Worm (Caenorhabditis elegans): ENCODE measurements around the gene fbxb-87.

Gene fbxb-87

ce11 chrIII:10894220-10894619 lies at the start of gene fbxb-87:
Gene fbxb-87, plus strand, starts transcription at chrIII:10894520.
- no peak for TF ChIP-seq madf-6 (GFP tag; IDR thresholded peaks at IDR 0.05)
- TF ChIP-seq attf-5 (GFP tag; optimal IDR thresholded peaks at IDR 0.05), result no peak
- no peak for TF ChIP-seq ceh-100 (GFP tag; IDR thresholded peaks at IDR 0.05)
- TF ChIP-seq sea-2 (GFP tag; IDR thresholded peaks at IDR 0.05), result no peak
- no peak for TF ChIP-seq ama-1 (optimal IDR thresholded peaks at IDR 0.05)
- TF ChIP-seq ama-1 (GFP tag; optimal IDR thresholded peaks at IDR 0.05), result no peak
- no peak for TF ChIP-seq unc-62 (GFP tag; optimal IDR thresholded peaks at IDR 0.05)
- TF ChIP-seq hlh-26 (GFP tag; conservative IDR thresholded peaks at IDR 0.05), result no peak
- TF ChIP-seq K11D2.4 (GFP tag; IDR thresholded peaks at IDR 0.05), result no peak
- no peak for TF ChIP-seq B0035.1 (tag; optimal IDR thresholded peaks at IDR 0.05)
- no peak for TF ChIP-seq mes-4 (tag; optimal IDR thresholded peaks at IDR 0.05)
- no peak for TF ChIP-seq repo-1 (tag; optimal IDR thresholded peaks at IDR 0.05)
- no peak for TF ChIP-seq Y53F4B.3 (GFP tag; IDR thresholded peaks at IDR 0.05)
- TF ChIP-seq T26A5.8 (tag; optimal IDR thresholded peaks at IDR 0.05), result no peak
- no peak for TF ChIP-seq bed-2 (GFP tag; IDR thresholded peaks at IDR 0.05)
- TF ChIP-seq sptf-2 (GFP tag; optimal IDR thresholded peaks at IDR 0.05), result no peak
- no peak for TF ChIP-seq mcd-1 (GFP tag; IDR thresholded peaks at IDR 0.05)
- TF ChIP-seq Y95B8A.8 (GFP tag; IDR thresholded peaks at IDR 0.05), result no peak
- TF ChIP-seq F57C9.4 (tag; optimal IDR thresholded peaks at IDR 0.05), result no peak
- no peak for TF ChIP-seq mel-28 (tag; optimal IDR thresholded peaks at IDR 0.05; ENCODE audit: borderline replicate concordance)
- TF ChIP-seq madf-10 (tag; optimal IDR thresholded peaks at IDR 0.05), result no peak

DNA sequence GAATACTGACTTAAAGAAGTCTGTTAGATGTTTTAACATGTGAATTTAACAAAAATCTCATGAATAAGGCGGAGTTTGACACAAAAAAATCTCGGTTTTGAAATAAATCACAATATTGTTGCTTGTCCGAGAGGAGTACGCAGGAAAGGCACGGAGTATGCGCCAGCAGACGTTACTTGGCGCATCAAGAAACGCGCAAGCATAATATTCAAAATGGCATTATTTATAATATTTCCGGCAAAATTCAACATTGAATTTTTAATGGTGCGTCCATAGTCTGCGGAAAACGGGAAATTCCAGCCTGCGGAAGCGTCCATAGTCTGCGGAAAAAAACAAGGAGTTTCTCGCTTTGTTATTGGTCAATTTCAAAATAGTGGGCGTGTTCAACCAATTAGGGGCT lies 49.4 kb upstream of the fbxb-87 start, which contains the start of gene pde-12:
Gene pde-12, minus strand, starts transcription at position 148 of the 400 bp plus-strand sequence.
- TF ChIP-seq hmg-20 (GFP tag; IDR thresholded peaks at IDR 0.05) (peak; percentile 75; the same call in 1 of the 2 replicates), rec-8 (tag; optimal IDR thresholded peaks at IDR 0.05) (no peak), egrh-3 (GFP tag; IDR thresholded peaks at IDR 0.05) (no peak), snpc-1.1 (tag; optimal IDR thresholded peaks at IDR 0.05; ENCODE audit: insufficient read depth) (no peak), nhr-80 (tag; optimal IDR thresholded peaks at IDR 0.05) (peak; percentile 2), rcor-1 (GFP tag; IDR thresholded peaks at IDR 0.05) (no peak), ekl-4 (GFP tag; IDR thresholded peaks at IDR 0.05) (no peak), lag-1 (GFP tag; IDR thresholded peaks at IDR 0.05) (no peak), nfyb-1 (GFP tag; IDR thresholded peaks at IDR 0.05) (peak; percentile 95), aptf-3 (GFP tag; IDR thresholded peaks at IDR 0.05) (no peak), T26A5.8 (tag; optimal IDR thresholded peaks at IDR 0.05) (no peak), lin-26 (GFP tag; IDR thresholded peaks at IDR 0.05) (no peak), nhr-179 (tag; optimal IDR thresholded peaks at IDR 0.05) (no peak), ZK185.1 (tag; optimal IDR thresholded peaks at IDR 0.05; ENCODE audit: poor library complexity, severe bottlenecking) (peak; percentile 79), ceh-40 (GFP tag; IDR thresholded peaks at IDR 0.05) (no peak), F49E8.2 (tag; optimal IDR thresholded peaks at IDR 0.05; ENCODE audit: insufficient read depth) (no peak), let-607 (tag; optimal IDR thresholded peaks at IDR 0.05) (peak in 1 of 2 experiments; percentile 39), Y56A3A.18 (GFP tag; IDR thresholded peaks at IDR 0.05) (no peak), nhr-90 (tag; optimal IDR thresholded peaks at IDR 0.05) (no peak), mcd-1 (GFP tag; IDR thresholded peaks at IDR 0.05) (peak; percentile 90), dpff-1 (tag; optimal IDR thresholded peaks at IDR 0.05) (no peak), ama-1 (optimal IDR thresholded peaks at IDR 0.05) (no peak), ama-1 (GFP tag; optimal IDR thresholded peaks at IDR 0.05) (no peak), F37B4.10 (GFP tag; IDR thresholded peaks at IDR 0.05) (no peak), snpc-1.3 (tag; optimal IDR thresholded peaks at IDR 0.05; ENCODE audit: insufficient read depth) (peak; percentile 25), nfya-1 (tag; optimal IDR thresholded peaks at IDR 0.05; ENCODE audit: borderline replicate concordance, insufficient read depth) (no peak), tbp1 (GFP tag; optimal IDR thresholded peaks at IDR 0.05) (peak; percentile 52), K11D2.4 (GFP tag; IDR thresholded peaks at IDR 0.05) (no peak; the same call in 1 of the 2 replicates), lin-35 (GFP tag; optimal IDR thresholded peaks at IDR 0.05) (peak in 1 of 3 experiments; percentile 88), tbx-9 (tag; optimal IDR thresholded peaks at IDR 0.05; ENCODE audit: borderline replicate concordance) (no peak), D2030.7 (GFP tag; IDR thresholded peaks at IDR 0.05) (no peak; the same call in 1 of the 2 replicates), sea-2 (GFP tag; IDR thresholded peaks at IDR 0.05) (no peak), bed-2 (GFP tag; IDR thresholded peaks at IDR 0.05) (no peak)

All from whole organism, young adult.